Fruit fly (Drosophila melanogaster): ENCODE data around the gene CG1927.

DNA sequence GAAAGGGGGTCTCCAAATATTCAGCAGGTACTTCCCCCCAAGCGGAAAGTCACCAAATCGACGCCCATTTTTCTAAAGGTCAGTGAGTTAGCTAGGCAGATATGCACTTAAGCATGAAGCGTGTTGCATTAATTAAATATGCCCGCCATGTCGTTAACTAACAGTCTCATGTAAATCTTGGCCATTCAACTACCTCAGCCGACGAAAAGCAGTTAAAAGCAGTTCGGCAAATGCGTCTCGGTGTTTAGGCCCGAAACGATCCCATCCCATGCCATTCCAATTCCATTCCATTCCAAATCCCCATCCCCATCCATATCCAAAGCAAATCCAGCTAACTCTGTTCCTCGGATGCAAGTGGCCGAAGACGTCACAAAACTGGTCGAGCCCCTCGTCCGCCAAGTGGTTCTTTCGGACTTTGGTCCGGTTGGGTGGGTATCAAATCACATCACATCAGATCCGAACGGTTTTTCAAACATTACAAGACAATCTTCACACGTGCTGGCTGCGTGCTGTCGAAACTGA lies 29.8 kb downstream of the CG1927 start:
- TF ChIP-seq psq (optimal IDR thresholded peaks at IDR 0.05) (no peak), usp (GFP tag; optimal IDR thresholded peaks at IDR 0.05) (no peak), EcR (GFP tag; optimal IDR thresholded peaks at IDR 0.05) (no peak), Dll (optimal IDR thresholded peaks at IDR 0.05) (no peak), pan (optimal IDR thresholded peaks at IDR 0.05) (no peak), CG8478 (optimal IDR thresholded peaks at IDR 0.05) (no peak)
